Fruit fly (Drosophila melanogaster): ENCODE measurements around the gene Atu.

Atu gene

dm6 chr3R:5600361-5601043 lies 12.7 kb upstream of the Atu start:
- TF ChIP-seq CG8632 (GFP tag; optimal IDR thresholded peaks at IDR 0.05) (no peak), vri (GFP tag; optimal IDR thresholded peaks at IDR 0.05) (peak; percentile 96), ss (GFP tag; optimal IDR thresholded peaks at IDR 0.05) (peak; percentile 68 to 70), CG1621 (tag; optimal IDR thresholded peaks at IDR 0.05) (peak; percentile 74), Sox14 (GFP tag; optimal IDR thresholded peaks at IDR 0.05) (peak; percentile 85), CG16779 (tag; optimal IDR thresholded peaks at IDR 0.05) (peak; percentile 43), fkh (GFP tag; optimal IDR thresholded peaks at IDR 0.05) (peak; percentile 56), Sox102F (GFP tag; optimal IDR thresholded peaks at IDR 0.05) (no peak), Eip78C (GFP tag) (peak; percentile 69), Eip93F (GFP tag; optimal IDR thresholded peaks at IDR 0.05) (peak; percentile 58), CG10669 (GFP tag; optimal IDR thresholded peaks at IDR 0.05) (no peak), Lpt (GFP tag; optimal IDR thresholded peaks at IDR 0.05) (peak; percentile 11), esn (GFP tag; optimal IDR thresholded peaks at IDR 0.05) (no peak), dsx (GFP tag; optimal IDR thresholded peaks at IDR 0.05; ENCODE audit: poor library complexity, severe bottlenecking) (peak; percentile 75), CG3032 (tag; optimal IDR thresholded peaks at IDR 0.05) (no peak), CG6854 (GFP tag; optimal IDR thresholded peaks at IDR 0.05) (no peak), lz (GFP tag; optimal IDR thresholded peaks at IDR 0.05) (peak; percentile 7), CG9139 (GFP tag; optimal IDR thresholded peaks at IDR 0.05) (peak; percentile 63), Eip75B (GFP tag; optimal IDR thresholded peaks at IDR 0.05) (peak; percentile 47), CG6808 (GFP tag; optimal IDR thresholded peaks at IDR 0.05) (peak; percentile 46), svp (GFP tag) (peak; percentile 70)

DNA sequence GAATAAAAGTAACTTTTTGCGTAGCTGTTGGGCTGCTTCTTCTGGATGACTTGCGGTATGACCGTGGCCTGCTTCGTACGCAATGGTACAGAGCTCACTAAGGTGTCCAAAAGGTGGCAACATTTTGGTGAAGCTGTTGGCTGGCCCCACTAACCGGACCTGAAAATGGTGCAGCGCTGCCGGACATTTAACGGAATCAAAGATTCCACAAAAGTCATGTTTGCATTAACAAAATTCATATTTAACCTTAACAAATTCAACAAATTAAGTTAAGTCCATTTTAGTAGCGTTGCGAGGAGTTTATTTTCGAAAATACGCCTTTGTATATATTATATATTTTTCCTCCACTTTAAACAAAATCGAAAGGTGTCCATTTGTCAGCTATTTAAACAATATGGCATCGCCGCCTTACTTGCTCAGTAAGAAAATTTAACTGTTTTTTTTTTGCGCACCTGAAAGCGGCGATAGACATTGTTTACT lies 12.1 kb upstream of the Atu start, which contains the start of the genes kra and SecS:
Gene kra (minus strand): TSS at position 93 of the 480 bp plus-strand sequence.
Gene SecS (plus strand): TSS at position 390 of the 480 bp plus-strand sequence.
- TF ChIP-seq salr (GFP tag; optimal IDR thresholded peaks at IDR 0.05): no peak
- TF ChIP-seq Eip75B (GFP tag; optimal IDR thresholded peaks at IDR 0.05): peak; percentile 42
- TF ChIP-seq CG4318 (GFP tag; optimal IDR thresholded peaks at IDR 0.05): no peak
- no peak for TF ChIP-seq Hr38 (GFP tag; optimal IDR thresholded peaks at IDR 0.05)
- no peak for TF ChIP-seq CG6163 (GFP tag; IDR thresholded peaks at IDR 0.05)
- TF ChIP-seq vri (GFP tag; optimal IDR thresholded peaks at IDR 0.05): no peak
- no peak for TF ChIP-seq CG6854 (GFP tag; optimal IDR thresholded peaks at IDR 0.05)
- TF ChIP-seq CG8319 (GFP tag; optimal IDR thresholded peaks at IDR 0.05): peak; percentile 39
- TF ChIP-seq Sox15 (GFP tag; optimal IDR thresholded peaks at IDR 0.05): peak; percentile 61
- TF ChIP-seq spab (GFP tag; optimal IDR thresholded peaks at IDR 0.05): no peak
- TF ChIP-seq svp (GFP tag): peak; percentile 78
- TF ChIP-seq Lpt (GFP tag; optimal IDR thresholded peaks at IDR 0.05): no peak
- TF ChIP-seq OdsH (GFP tag; optimal IDR thresholded peaks at IDR 0.05): peak; percentile 66
- no peak for TF ChIP-seq ss (GFP tag; optimal IDR thresholded peaks at IDR 0.05)
- peak; percentile 38 for TF ChIP-seq CG6808 (GFP tag; optimal IDR thresholded peaks at IDR 0.05)
- TF ChIP-seq acj6 (GFP tag; optimal IDR thresholded peaks at IDR 0.05): peak; percentile 71
- TF ChIP-seq Sox14 (GFP tag; optimal IDR thresholded peaks at IDR 0.05): peak; percentile 30
- no peak for TF ChIP-seq CG7368 (GFP tag; optimal IDR thresholded peaks at IDR 0.05)
- TF ChIP-seq Blimp-1 (GFP tag; optimal IDR thresholded peaks at IDR 0.05): peak; percentile 19
- no peak for TF ChIP-seq CG8119 (GFP tag; IDR thresholded peaks at IDR 0.05)
- TF ChIP-seq net (GFP tag; optimal IDR thresholded peaks at IDR 0.05): no peak
- no peak for TF ChIP-seq Gug (GFP tag; IDR thresholded peaks at IDR 0.05)
- peak; percentile 44 for TF ChIP-seq CG3032 (tag; optimal IDR thresholded peaks at IDR 0.05)
- TF ChIP-seq CG8632 (GFP tag; optimal IDR thresholded peaks at IDR 0.05): peak; percentile 46
- no peak for TF ChIP-seq Smox (GFP tag; optimal IDR thresholded peaks at IDR 0.05)
- peak; percentile 20 for TF ChIP-seq dac (GFP tag; optimal IDR thresholded peaks at IDR 0.05)
- TF ChIP-seq achi (GFP tag; optimal IDR thresholded peaks at IDR 0.05): peak; percentile 66
- TF ChIP-seq Hr4 (GFP tag; optimal IDR thresholded peaks at IDR 0.05): peak; percentile 79
- peak; percentile 42 for TF ChIP-seq CG3919 (GFP tag; optimal IDR thresholded peaks at IDR 0.05)
- peak; percentile 24 for TF ChIP-seq Ets96B (tag; optimal IDR thresholded peaks at IDR 0.05)
- peak; percentile 69 for TF ChIP-seq lz (GFP tag; optimal IDR thresholded peaks at IDR 0.05)
- peak; percentile 47 for TF ChIP-seq CG6792 (GFP tag; optimal IDR thresholded peaks at IDR 0.05)
- TF ChIP-seq Sox102F (GFP tag; optimal IDR thresholded peaks at IDR 0.05): no peak
- TF ChIP-seq eg (GFP tag; IDR thresholded peaks at IDR 0.05): no peak
- no peak for TF ChIP-seq CG1621 (tag; optimal IDR thresholded peaks at IDR 0.05)
- peak; percentile 45 for TF ChIP-seq CG11762 (GFP tag; optimal IDR thresholded peaks at IDR 0.05; ENCODE audit: insufficient read depth)
- TF ChIP-seq CG10669 (GFP tag; optimal IDR thresholded peaks at IDR 0.05): no peak
- peak; percentile 86 for TF ChIP-seq fkh (GFP tag; optimal IDR thresholded peaks at IDR 0.05)
- peak; percentile 51 for TF ChIP-seq topi (GFP tag; optimal IDR thresholded peaks at IDR 0.05)
- peak; percentile 79 for TF ChIP-seq Eip78C (GFP tag)
- TF ChIP-seq CG34406 (GFP tag; optimal IDR thresholded peaks at IDR 0.05): peak; percentile 16
- no peak for TF ChIP-seq CG16779 (tag; optimal IDR thresholded peaks at IDR 0.05)
